Fruit fly (Drosophila melanogaster) Kc167 (cell line): ENCODE measurements around the gene CG14042.

Experiments
- Sin3A ChIP-seq: fragments of >200 bp; optimal IDR thresholded peaks from 2 replicates; lab custom pipeline; 2018; ENCODE audit warnings: missing external identifiers
- h ChIP-seq: fragments of >200 bp; optimal IDR thresholded peaks from 3 replicates; lab custom pipeline; 2018; ENCODE audit warnings: missing external identifiers
- insv ChIP-seq: fragments of >200 bp; optimal IDR thresholded peaks from 3 replicates; lab custom pipeline; 2018; ENCODE audit warnings: missing external identifiers
- psq ChIP-seq: fragments of >200 bp; optimal IDR thresholded peaks from 2 replicates; lab custom pipeline; 2017; ENCODE audit warnings: missing external identifiers
- ttk ChIP-seq: sonication (Bioruptor generic); optimal IDR thresholded peaks from 2 replicates; lab custom pipeline; 2017; ENCODE audit warnings: missing external identifiers

DNA sequence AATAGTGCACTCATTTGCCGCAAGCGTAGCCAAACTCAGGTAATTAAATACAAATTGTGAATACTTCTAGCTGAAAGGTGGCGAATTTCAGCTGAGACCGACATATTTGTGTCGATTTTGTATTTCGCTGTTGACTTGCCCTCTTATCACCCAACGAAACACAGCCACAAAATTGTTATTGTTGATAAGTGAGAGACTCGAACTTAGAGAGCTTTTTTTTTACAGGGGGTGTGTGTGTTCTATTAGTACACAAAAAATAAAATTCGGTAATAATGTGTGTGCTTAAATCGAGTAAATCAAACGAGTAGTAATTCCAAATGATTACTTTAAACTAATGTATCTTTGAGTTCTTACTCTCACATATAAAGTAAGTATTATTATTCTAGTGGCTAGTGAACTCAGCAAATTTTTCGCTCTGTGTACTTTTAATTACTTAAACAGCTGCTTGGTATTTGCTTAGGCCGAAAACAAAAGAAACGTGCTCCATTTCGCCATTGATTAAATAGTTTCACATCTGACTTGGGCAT lies 23.5 kb downstream of the CG14042 start:
- no peak for TF ChIP-seq h (lab: Kevin White, UChicago)
- no peak for TF ChIP-seq ttk
- no peak for TF ChIP-seq Sin3A (lab: Kevin White, UChicago)
- TF ChIP-seq insv (lab: Kevin White, UChicago): no peak
- TF ChIP-seq psq (lab: Kevin White, UChicago): no peak
